Worm (Caenorhabditis elegans) whole organism, L4 larva: ENCODE results near the gene srxa-16.

Source experiments
- D1046.2 ChIP-seq: fragments of 200-800 bp; sonication (Bioruptor generic); IDR thresholded peaks from 2 replicates; pipeline ENCODE4 v1.3.6; 2022; ENCODE audit warnings: missing genetic modification characterization, missing compliant biosample characterization
- F37D6.2 ChIP-seq: sonication (generic microtip); optimal IDR thresholded peaks from 2 replicates; lab custom pipeline; 2016; ENCODE audit warnings: mild to moderate bottlenecking, missing genetic modification characterization, missing compliant biosample characterization
- Y105C5A.15 ChIP-seq: fragments of 200-800 bp; sonication (Bioruptor generic); IDR thresholded peaks from 2 replicates; pipeline ENCODE4 v1.3.6; 2022; ENCODE audit warnings: missing genetic modification characterization, missing compliant biosample characterization
- Y5F2A.4 ChIP-seq: fragments of 200-800 bp; sonication (Bioruptor generic); optimal IDR thresholded peaks from 2 replicates; lab custom pipeline; 2018; ENCODE audit warnings: mild to moderate bottlenecking, missing genetic modification characterization, missing compliant biosample characterization
- ZK337.2 ChIP-seq: fragments of 200-800 bp; sonication (Bioruptor generic); IDR thresholded peaks from 2 replicates; pipeline ENCODE4 v1.3.6; 2022; ENCODE audit warnings: missing genetic modification reagents, missing genetic modification characterization, missing compliant biosample characterization
- ZK546.5 ChIP-seq, 2 experiments: sonication (generic microtip); optimal IDR thresholded peaks; 2 replicates each; lab custom pipeline; 2017; ENCODE audit warnings: missing biosample characterization in 2 of 2, missing genetic modification characterization in 2 of 2
- aha-1 ChIP-seq: fragments of 150-350 bp; peaks from one replicate; lab custom pipeline; 2014; ENCODE audit warnings: missing biosample characterization, missing genetic modification characterization
- attf-4 ChIP-seq: sonication (generic microtip); optimal IDR thresholded peaks from 3 replicates; lab custom pipeline; 2017; ENCODE audit warnings: missing biosample characterization, missing genetic modification characterization
- duxl-1 ChIP-seq: sonication (generic microtip); optimal IDR thresholded peaks from 2 replicates; lab custom pipeline; 2016; ENCODE audit warnings: mild to moderate bottlenecking, missing genetic modification characterization, moderate library complexity, missing compliant biosample characterization; ENCODE audit not compliant: poor library complexity
- lin-15B ChIP-seq: fragments of 150-350 bp; sonication (generic microtip); optimal IDR thresholded peaks from 3 replicates; lab custom pipeline; 2014; ENCODE audit warnings: missing biosample characterization, missing genetic modification characterization
- lin-38 ChIP-seq: fragments of 200-800 bp; sonication (Bioruptor generic); IDR thresholded peaks from 2 replicates; pipeline ENCODE4 v1.3.6; 2022; ENCODE audit warnings: missing genetic modification reagents, missing genetic modification characterization, missing compliant biosample characterization
- mxl-3 ChIP-seq: fragments of 200-800 bp; sonication (Bioruptor generic); optimal IDR thresholded peaks from 2 replicates; lab custom pipeline; 2018; ENCODE audit warnings: mild to moderate bottlenecking, missing genetic modification characterization, missing compliant biosample characterization
- nhr-102 ChIP-seq: sonication (generic microtip); optimal IDR thresholded peaks from 2 replicates; lab custom pipeline; 2016; ENCODE audit warnings: mild to moderate bottlenecking, missing genetic modification characterization, moderate library complexity, missing compliant biosample characterization
- nhr-111 ChIP-seq: fragments of 200-800 bp; sonication (Bioruptor generic); optimal IDR thresholded peaks from 2 replicates; lab custom pipeline; 2018; ENCODE audit warnings: mild to moderate bottlenecking, missing genetic modification characterization, missing compliant biosample characterization
- nhr-237 ChIP-seq: sonication (generic microtip); optimal IDR thresholded peaks from 2 replicates; lab custom pipeline; 2017; ENCODE audit warnings: missing biosample characterization, missing genetic modification characterization
- nhr-28 ChIP-seq: fragments of 150-350 bp; optimal IDR thresholded peaks from 2 replicates; lab custom pipeline; 2014; ENCODE audit warnings: missing biosample characterization, missing genetic modification characterization
- unc-39 ChIP-seq: sonication (generic microtip); optimal IDR thresholded peaks from 2 replicates; lab custom pipeline; 2017; ENCODE audit warnings: missing biosample characterization, missing genetic modification characterization
- zfp-2 ChIP-seq: sonication (generic microtip); optimal IDR thresholded peaks from 2 replicates; lab custom pipeline; 2016; ENCODE audit warnings: mild to moderate bottlenecking, missing genetic modification characterization, missing compliant biosample characterization
- zip-2 ChIP-seq: fragments of 150-350 bp; optimal IDR thresholded peaks from 2 replicates; lab custom pipeline; 2014; ENCODE audit warnings: missing biosample characterization, missing genetic modification characterization

The srxa-16 gene

ce11 chrV:16068938-16069337 is 45.2 kb downstream of the srxa-16 start, which contains the start of gene cyp-35D1:
Gene cyp-35D1 (plus strand): TSS chrV:16069238.
- no peak for TF ChIP-seq nhr-237
- TF ChIP-seq attf-4: no peak
- TF ChIP-seq duxl-1: no peak
- no peak for TF ChIP-seq Y5F2A.4 (GFP tag; lab: Kevin White, UChicago)
- no peak for TF ChIP-seq lin-38 (GFP tag; lab: Robert Waterston, UW)
- no peak for TF ChIP-seq ZK337.2 (GFP tag; lab: Robert Waterston, UW)
- no peak for TF ChIP-seq nhr-111 (GFP tag; lab: Kevin White, UChicago)
- no peak for TF ChIP-seq F37D6.2 (tag; lab: Kevin White, UChicago)
- TF ChIP-seq aha-1: no peak
- TF ChIP-seq ZK546.5 (tag; optimal IDR thresholded peaks at IDR 0.05; lab: Kevin White, UChicago): no peak
- no peak for TF ChIP-seq lin-15B (tag; lab: Kevin White, UChicago)
- TF ChIP-seq D1046.2: no peak
- no peak for TF ChIP-seq zfp-2 (tag; lab: Kevin White, UChicago)
- no peak for TF ChIP-seq unc-39
- TF ChIP-seq mxl-3 (GFP tag; lab: Kevin White, UChicago): no peak
- TF ChIP-seq nhr-102 (tag; lab: Kevin White, UChicago): no peak
- no peak for TF ChIP-seq zip-2 (tag; lab: Kevin White, UChicago)
- TF ChIP-seq nhr-28 (tag; lab: Kevin White, UChicago): no peak
- TF ChIP-seq Y105C5A.15: no peak
